Fruit fly (Drosophila melanogaster) whole organism, embryonic: ENCODE results near the gene CG18788.
A peak's percentile ranks its signal among the peaks of the same experiment; 100 is the strongest.

ENCODE experiments used
- Abd-B ChIP-seq: fragments of 200-800 bp; sonication (Bioruptor generic); optimal IDR thresholded peaks from 2 replicates; lab custom pipeline; 2018; ENCODE audit warnings: missing biosample characterization, mild to moderate bottlenecking, missing genetic modification characterization, moderate library complexity
- CG10431 ChIP-seq: fragments of 200-800 bp; sonication (Bioruptor generic); optimal IDR thresholded peaks from 3 replicates; lab custom pipeline; 2018; ENCODE audit warnings: missing biosample characterization, mild to moderate bottlenecking, missing genetic modification characterization
- CG11085 ChIP-seq: fragments of 200-800 bp; sonication (Bioruptor generic); IDR thresholded peaks from 2 replicates; pipeline ENCODE4 v1.3.6; 2022; ENCODE audit warnings: missing biosample characterization, missing genetic modification characterization
- CG12391 ChIP-seq: fragments of 200-800 bp; sonication (Bioruptor generic); optimal IDR thresholded peaks from 3 replicates; lab custom pipeline; 2018; ENCODE audit warnings: missing biosample characterization, mild to moderate bottlenecking, missing genetic modification characterization, moderate library complexity
- CG30403 ChIP-seq: fragments of 200-800 bp; sonication (Bioruptor generic); optimal IDR thresholded peaks from 3 replicates; lab custom pipeline; 2016; ENCODE audit warnings: missing biosample characterization, missing genetic modification characterization
- CG31365 ChIP-seq: fragments of 200-800 bp; sonication (Bioruptor generic); optimal IDR thresholded peaks from 2 replicates; lab custom pipeline; 2018; ENCODE audit warnings: missing biosample characterization, mild to moderate bottlenecking, missing genetic modification characterization
- CG31441 ChIP-seq: fragments of 200-800 bp; sonication (Bioruptor generic); IDR thresholded peaks from 2 replicates; pipeline ENCODE4 v1.3.6; 2022; ENCODE audit warnings: missing biosample characterization, missing genetic modification characterization
- CG3163 ChIP-seq: fragments of 200-800 bp; sonication (Bioruptor generic); optimal IDR thresholded peaks from 3 replicates; lab custom pipeline; 2016; ENCODE audit warnings: missing biosample characterization, missing genetic modification characterization
- CG4707 ChIP-seq: fragments of 200-800 bp; sonication (Bioruptor generic); optimal IDR thresholded peaks from 2 replicates; lab custom pipeline; 2018; ENCODE audit warnings: missing biosample characterization, mild to moderate bottlenecking, missing genetic modification characterization, moderate library complexity
- CG6813 ChIP-seq: fragments of 200-800 bp; sonication (Bioruptor generic); optimal IDR thresholded peaks from 2 replicates; lab custom pipeline; 2017; ENCODE audit warnings: missing biosample characterization, missing genetic modification characterization, mild to moderate bottlenecking, moderate library complexity, missing genetic modification reagents
- CG9437 ChIP-seq: fragments of 200-800 bp; sonication (Bioruptor generic); optimal IDR thresholded peaks from 2 replicates; lab custom pipeline; 2018; ENCODE audit warnings: missing biosample characterization, mild to moderate bottlenecking, missing genetic modification characterization
- CG9609 ChIP-seq: fragments of 200-800 bp; sonication (Bioruptor generic); optimal IDR thresholded peaks from 3 replicates; lab custom pipeline; 2016; ENCODE audit warnings: missing biosample characterization, missing genetic modification characterization
- CG9727 ChIP-seq: fragments of 200-800 bp; sonication (Bioruptor generic); optimal IDR thresholded peaks from 3 replicates; lab custom pipeline; 2017; ENCODE audit warnings: missing biosample characterization, mild to moderate bottlenecking, missing genetic modification characterization
- CG9876 ChIP-seq: fragments of 200-800 bp; sonication (Bioruptor generic); optimal IDR thresholded peaks from 2 replicates; lab custom pipeline; 2016; ENCODE audit warnings: missing biosample characterization, missing genetic modification characterization
- Deaf1 ChIP-seq: fragments of 200-800 bp; optimal IDR thresholded peaks from 3 replicates; lab custom pipeline; 2019; ENCODE audit warnings: missing biosample characterization, mild to moderate bottlenecking, missing genetic modification characterization, moderate library complexity
- Fer3 ChIP-seq: fragments of 200-800 bp; sonication (Bioruptor generic); optimal IDR thresholded peaks from 2 replicates; lab custom pipeline; 2018; ENCODE audit warnings: missing biosample characterization, mild to moderate bottlenecking, missing genetic modification characterization, moderate library complexity
- Jarid2 ChIP-seq: fragments of 200-800 bp; sonication (Bioruptor generic); optimal IDR thresholded peaks from 3 replicates; lab custom pipeline; 2017; ENCODE audit warnings: mild to moderate bottlenecking, missing biosample characterization, missing genetic modification reagents, missing genetic modification characterization
- Nf-YB ChIP-seq: fragments of 200-800 bp; sonication (Bioruptor generic); optimal IDR thresholded peaks from 3 replicates; lab custom pipeline; 2019; ENCODE audit warnings: missing biosample characterization, mild to moderate bottlenecking, missing genetic modification characterization, moderate library complexity
- Oli ChIP-seq: fragments of 200-800 bp; sonication (Bioruptor generic); optimal IDR thresholded peaks from 2 replicates; lab custom pipeline; 2018; ENCODE audit warnings: missing biosample characterization, mild to moderate bottlenecking, missing genetic modification characterization, moderate library complexity
- Optix ChIP-seq: fragments of 200-800 bp; sonication (Bioruptor generic); IDR thresholded peaks from 3 replicates; pipeline ENCODE4 v1.3.6; 2022; ENCODE audit warnings: missing biosample characterization, missing genetic modification characterization
- Scr ChIP-seq: fragments of 200-800 bp; sonication (Bioruptor generic); IDR thresholded peaks from 2 replicates; pipeline ENCODE4 v1.3.6; 2022; ENCODE audit warnings: missing biosample characterization, missing genetic modification characterization; ENCODE audit not compliant: partially characterized antibody
- Sry-β ChIP-seq: fragments of 200-800 bp; sonication (Bioruptor generic); optimal IDR thresholded peaks from 2 replicates; lab custom pipeline; 2018; ENCODE audit warnings: missing biosample characterization, mild to moderate bottlenecking, missing genetic modification characterization, moderate library complexity
- Taf1 ChIP-seq: fragments of 200-800 bp; sonication (Bioruptor generic); IDR thresholded peaks from 2 replicates; pipeline ENCODE4 v1.3.6; 2022; ENCODE audit warnings: missing biosample characterization, missing genetic modification characterization
- ase ChIP-seq: fragments of 200-800 bp; sonication (Bioruptor generic); IDR thresholded peaks from 3 replicates; pipeline ENCODE4 v1.3.6; 2022; ENCODE audit warnings: missing biosample characterization, missing genetic modification characterization
- ash1 ChIP-seq: fragments of 200-800 bp; sonication (Bioruptor generic); optimal IDR thresholded peaks from 2 replicates; lab custom pipeline; 2018; ENCODE audit warnings: missing biosample characterization, mild to moderate bottlenecking, missing genetic modification characterization
- ato ChIP-seq: fragments of 200-800 bp; sonication (Bioruptor generic); IDR thresholded peaks from 2 replicates; pipeline ENCODE4 v1.3.6; 2022; ENCODE audit warnings: missing biosample characterization, missing genetic modification characterization; ENCODE audit not compliant: partially characterized antibody
- chif ChIP-seq, 2 experiments: fragments of 200-800 bp; sonication (Bioruptor generic); optimal IDR thresholded peaks; 3 replicates each; lab custom pipeline; 2016; ENCODE audit warnings: missing biosample characterization in 2 of 2, missing genetic modification characterization in 2 of 2
- chn ChIP-seq: fragments of 200-800 bp; sonication (Bioruptor generic); optimal IDR thresholded peaks from 2 replicates; lab custom pipeline; 2016; ENCODE audit warnings: missing biosample characterization, missing genetic modification characterization
- cwo ChIP-seq: fragments of 200-800 bp; sonication (Bioruptor generic); optimal IDR thresholded peaks from 3 replicates; lab custom pipeline; 2017; ENCODE audit warnings: missing biosample characterization, missing genetic modification characterization, mild to moderate bottlenecking, moderate library complexity, missing genetic modification reagents
- dati ChIP-seq: fragments of 200-800 bp; sonication (Bioruptor generic); IDR thresholded peaks from 2 replicates; pipeline ENCODE4 v1.3.6; 2022; ENCODE audit warnings: missing biosample characterization, missing genetic modification characterization
- dmrt11E ChIP-seq: fragments of 200-800 bp; sonication (Bioruptor generic); optimal IDR thresholded peaks from 3 replicates; lab custom pipeline; 2018; ENCODE audit warnings: missing biosample characterization, mild to moderate bottlenecking, missing genetic modification characterization, moderate library complexity
- dmrt99B ChIP-seq: fragments of 200-800 bp; sonication (Bioruptor generic); optimal IDR thresholded peaks from 2 replicates; lab custom pipeline; 2018; ENCODE audit warnings: missing biosample characterization, mild to moderate bottlenecking, missing genetic modification characterization, moderate library complexity
- ewg ChIP-seq: fragments of 200-800 bp; sonication (Bioruptor generic); optimal IDR thresholded peaks from 3 replicates; lab custom pipeline; 2017; ENCODE audit warnings: mild to moderate bottlenecking, missing biosample characterization, missing genetic modification reagents, missing genetic modification characterization
- gem ChIP-seq: fragments of 200-800 bp; sonication (Bioruptor generic); optimal IDR thresholded peaks from 2 replicates; lab custom pipeline; 2019; ENCODE audit warnings: missing biosample characterization, mild to moderate bottlenecking, missing genetic modification characterization, moderate library complexity
- gfzf ChIP-seq: fragments of 200-800 bp; sonication (Bioruptor generic); optimal IDR thresholded peaks from 2 replicates; lab custom pipeline; 2016; ENCODE audit warnings: missing biosample characterization, mild to moderate bottlenecking, missing genetic modification characterization, moderate library complexity
- grau ChIP-seq: fragments of 200-800 bp; optimal IDR thresholded peaks from 3 replicates; lab custom pipeline; 2019; ENCODE audit warnings: missing biosample characterization, mild to moderate bottlenecking, missing genetic modification characterization, moderate library complexity
- h ChIP-seq: fragments of >200 bp; optimal IDR thresholded peaks from 2 replicates; lab custom pipeline; 2017
- ham ChIP-seq: fragments of 200-800 bp; sonication (Bioruptor generic); IDR thresholded peaks from 2 replicates; pipeline ENCODE4 v1.3.6; 2022; ENCODE audit warnings: missing biosample characterization, missing genetic modification characterization
- hb ChIP-seq: fragments of 200-800 bp; sonication (Bioruptor generic); IDR thresholded peaks from 3 replicates; pipeline ENCODE4 v1.3.6; 2022; ENCODE audit warnings: missing biosample characterization, missing genetic modification characterization; ENCODE audit not compliant: partially characterized antibody
- lola ChIP-seq, 3 experiments: fragments of >200 bp in 2 of 3; fragments of 200-800 bp in 1 of 3; sonication (Bioruptor generic) in 1 of 3; optimal IDR thresholded peaks; 2 replicates each; lab custom pipeline; 2017 to 2019; ENCODE audit warnings: missing biosample characterization in 3 of 3, missing genetic modification characterization in 3 of 3, mild to moderate bottlenecking in 1 of 3, moderate library complexity in 1 of 3
- nau ChIP-seq: fragments of 200-800 bp; sonication (Bioruptor generic); optimal IDR thresholded peaks from 3 replicates; lab custom pipeline; 2017; ENCODE audit warnings: missing biosample characterization, mild to moderate bottlenecking, missing genetic modification characterization, missing genetic modification reagents
- pb ChIP-seq: fragments of 200-800 bp; sonication (Bioruptor generic); optimal IDR thresholded peaks from 3 replicates; lab custom pipeline; 2016; ENCODE audit warnings: missing biosample characterization, missing genetic modification characterization
- pho ChIP-seq: fragments of 200-800 bp; sonication (Bioruptor generic); optimal IDR thresholded peaks from 2 replicates; lab custom pipeline; 2016; ENCODE audit warnings: missing biosample characterization, missing genetic modification characterization
- phol ChIP-seq: fragments of 200-800 bp; sonication (Bioruptor generic); optimal IDR thresholded peaks from 3 replicates; lab custom pipeline; 2018; ENCODE audit warnings: missing biosample characterization, mild to moderate bottlenecking, missing genetic modification characterization, moderate library complexity
- row ChIP-seq: fragments of 200-800 bp; sonication (Bioruptor generic); IDR thresholded peaks from 3 replicates; pipeline ENCODE4 v1.3.6; 2022; ENCODE audit warnings: missing biosample characterization, missing genetic modification characterization
- scrt ChIP-seq: fragments of 200-800 bp; sonication (Bioruptor generic); optimal IDR thresholded peaks from 2 replicates; lab custom pipeline; 2018; ENCODE audit warnings: missing biosample characterization, mild to moderate bottlenecking, missing genetic modification characterization, moderate library complexity
- toy ChIP-seq: fragments of 200-800 bp; sonication (Bioruptor generic); IDR thresholded peaks from 2 replicates; pipeline ENCODE4 v1.3.6; 2022; ENCODE audit warnings: missing biosample characterization, missing genetic modification characterization
- unpg ChIP-seq: fragments of 200-800 bp; sonication (Bioruptor generic); optimal IDR thresholded peaks from 3 replicates; lab custom pipeline; 2018; ENCODE audit warnings: missing biosample characterization, mild to moderate bottlenecking, missing genetic modification characterization, moderate library complexity
- zen ChIP-seq: fragments of 200-800 bp; sonication (Bioruptor generic); optimal IDR thresholded peaks from 3 replicates; lab custom pipeline; 2018; ENCODE audit warnings: missing biosample characterization, mild to moderate bottlenecking, missing genetic modification characterization, moderate library complexity

The CG18788 gene

dm6 chr2L:12065683-12066386, 31.8 kb downstream of the CG18788 start:
- TF ChIP-seq hb (GFP tag; lab: Robert Waterston, UW) (no peak), Oli (peak; percentile 17), CG9876 (GFP tag; lab: Kevin White, UChicago) (no peak), CG12391 (peak; percentile 58), row (GFP tag; lab: Robert Waterston, UW) (peak; percentile 50), CG30403 (peak; percentile 11), dmrt11E (tag; lab: Kevin White, UChicago) (peak; percentile 83), CG11085 (no peak), CG3163 (GFP tag; lab: Kevin White, UChicago) (peak; percentile 71), CG10431 (no peak), ewg (GFP tag; lab: Kevin White, UChicago) (peak; percentile 10), Scr (no peak), lola (GFP tag; optimal IDR thresholded peaks at IDR 0.05; lab: Kevin White, UChicago) (peak in 1 of 3 experiments; percentile 74), CG4707 (GFP tag; lab: Kevin White, UChicago) (no peak), Optix (GFP tag; lab: Robert Waterston, UW) (no peak), zen (tag; lab: Kevin White, UChicago) (peak; percentile 5), Fer3 (no peak), chn (GFP tag; lab: Kevin White, UChicago) (no peak), Nf-YB (GFP tag; lab: Kevin White, UChicago) (peak; percentile 42), nau (no peak), toy (GFP tag; lab: Robert Waterston, UW) (no peak), pho (GFP tag; lab: Kevin White, UChicago) (no peak), CG31441 (peak; percentile 68), CG9609 (no peak), CG31365 (tag; lab: Kevin White, UChicago) (no peak), dmrt99B (tag; lab: Kevin White, UChicago) (peak; percentile 67), h (lab: Kevin White, UChicago) (no peak), ash1 (no peak), unpg (GFP tag; lab: Kevin White, UChicago) (peak; percentile 47), ase (no peak), CG9437 (GFP tag; lab: Kevin White, UChicago) (peak; percentile 1), gem (peak; percentile 75), grau (tag; lab: Kevin White, UChicago) (peak; percentile 45), CG9727 (GFP tag; lab: Kevin White, UChicago) (peak; percentile 64), pb (GFP tag; lab: Kevin White, UChicago) (no peak), gfzf (no peak), dati (GFP tag; lab: Robert Waterston, UW) (no peak), cwo (GFP tag; lab: Kevin White, UChicago) (no peak), CG6813 (peak; percentile 35), chif (GFP tag; optimal IDR thresholded peaks at IDR 0.05; lab: Kevin White, UChicago) (no peak), ham (GFP tag; lab: Robert Waterston, UW) (no peak), scrt (GFP tag; lab: Kevin White, UChicago) (no peak), Taf1 (GFP tag; lab: Robert Waterston, UW) (no peak), ato (GFP tag; lab: Robert Waterston, UW) (no peak), phol (tag; lab: Kevin White, UChicago) (peak; percentile 68), Sry-β (GFP tag; lab: Kevin White, UChicago) (no peak), Abd-B (GFP tag; lab: Kevin White, UChicago) (no peak), Jarid2 (no peak), Deaf1 (tag; lab: Kevin White, UChicago) (no peak)
